Fruit fly (Drosophila melanogaster): ENCODE measurements around the gene Nadsyn.
A peak's percentile ranks its signal among the peaks of the same experiment; 100 is the strongest.

Nadsyn gene

DNA sequence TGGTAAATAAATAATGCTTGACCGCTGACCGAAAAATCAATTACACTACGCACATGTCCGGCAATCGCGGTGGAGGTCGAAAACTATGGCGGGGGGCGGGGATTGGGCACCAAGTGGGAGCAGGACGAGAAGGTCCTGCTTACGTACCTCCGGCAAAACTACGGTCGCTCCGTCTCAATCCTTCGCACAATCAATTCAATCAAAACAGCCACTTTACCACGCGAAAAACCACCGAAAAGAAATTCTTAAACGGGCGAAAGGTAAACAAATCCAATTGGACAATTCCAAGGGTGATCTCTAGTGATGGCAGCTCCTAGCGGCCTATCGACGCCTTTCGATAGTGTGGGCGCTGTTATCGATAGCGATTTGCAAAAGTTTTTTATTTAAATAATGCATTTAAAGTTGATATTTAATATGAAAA is at the start of gene Nadsyn:
Gene Nadsyn, minus strand, starts transcription at position 304 of the 421 bp plus-strand sequence.
- TF ChIP-seq CG17801 (GFP tag; optimal IDR thresholded peaks at IDR 0.05; ENCODE audit: partially characterized antibody): peak; percentile 28

DNA sequence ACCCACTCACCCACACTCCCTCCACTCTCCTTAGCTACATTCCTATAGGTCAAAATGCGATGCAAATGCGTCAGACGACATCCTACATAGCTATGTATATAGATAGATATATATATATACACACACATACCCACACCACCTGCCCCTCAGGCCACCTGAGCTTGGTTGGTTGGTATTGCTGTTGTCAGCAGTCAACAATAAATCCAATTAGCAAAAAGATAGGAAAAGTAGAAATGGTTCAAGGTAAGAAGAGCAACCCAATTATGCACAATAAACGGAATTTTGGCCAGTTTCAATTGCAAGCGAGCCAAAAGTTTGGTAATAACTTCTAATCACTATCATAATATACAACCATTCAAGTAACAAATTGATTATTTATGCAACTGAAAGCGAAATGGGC is 48.4 kb upstream of the Nadsyn start:
- TF ChIP-seq CG17801 (GFP tag; optimal IDR thresholded peaks at IDR 0.05; ENCODE audit: partially characterized antibody): no peak

DNA sequence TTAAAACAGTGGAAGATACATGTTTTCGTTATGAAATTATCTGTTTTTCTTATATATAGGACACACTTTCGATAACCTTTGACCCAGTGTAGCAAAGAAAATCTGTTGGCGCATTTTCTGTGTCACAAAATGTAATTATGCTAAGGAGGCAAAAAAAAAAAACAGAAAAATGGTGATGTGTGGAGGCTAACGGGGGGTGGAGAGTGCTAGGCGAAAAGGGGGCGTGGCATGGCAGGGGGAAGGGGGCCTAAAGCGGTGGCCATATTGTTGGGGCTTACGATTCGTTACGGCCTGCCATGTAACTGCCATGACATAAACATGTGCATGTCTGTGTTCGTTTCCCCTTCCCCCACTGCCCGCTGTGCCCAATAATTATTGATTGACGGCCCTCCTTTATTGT is 47.1 kb upstream of the Nadsyn start:
- no peak for TF ChIP-seq CG17801 (GFP tag; optimal IDR thresholded peaks at IDR 0.05; ENCODE audit: partially characterized antibody)

DNA sequence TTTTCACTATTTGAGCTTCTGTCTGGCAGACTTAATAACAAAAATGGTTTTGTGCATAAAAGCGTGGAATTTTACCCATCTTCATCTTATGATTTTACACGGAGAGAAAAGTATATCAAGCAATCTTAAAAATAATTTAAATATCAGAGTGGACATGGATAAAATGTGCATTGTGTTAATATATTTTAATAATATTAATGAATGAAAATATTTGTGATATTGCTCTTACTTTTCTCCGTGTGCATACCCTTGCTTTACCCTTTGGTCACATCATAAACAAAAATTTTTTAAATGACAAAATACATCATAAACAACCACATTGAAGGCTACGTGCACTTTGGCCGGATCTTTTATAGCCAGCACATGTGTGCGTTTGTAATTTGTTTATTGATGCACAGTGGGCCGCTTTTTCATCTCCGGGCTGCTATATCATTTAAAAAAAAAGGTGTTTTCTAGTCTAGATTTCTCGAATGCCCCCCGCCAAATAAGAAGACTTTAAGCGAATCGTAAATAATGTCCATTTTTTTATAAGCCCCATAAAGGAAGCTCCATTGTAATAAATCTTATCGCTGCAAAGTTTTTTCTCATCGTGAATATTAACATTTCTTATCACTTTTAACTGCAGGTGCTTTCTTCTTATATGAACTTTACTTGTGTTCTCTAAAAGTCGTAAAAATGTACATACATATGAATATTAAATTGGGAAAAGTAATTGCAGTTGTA is 46.5 kb upstream of the Nadsyn start:
- TF ChIP-seq CG17801 (GFP tag; optimal IDR thresholded peaks at IDR 0.05; ENCODE audit: partially characterized antibody): peak; percentile 51

DNA sequence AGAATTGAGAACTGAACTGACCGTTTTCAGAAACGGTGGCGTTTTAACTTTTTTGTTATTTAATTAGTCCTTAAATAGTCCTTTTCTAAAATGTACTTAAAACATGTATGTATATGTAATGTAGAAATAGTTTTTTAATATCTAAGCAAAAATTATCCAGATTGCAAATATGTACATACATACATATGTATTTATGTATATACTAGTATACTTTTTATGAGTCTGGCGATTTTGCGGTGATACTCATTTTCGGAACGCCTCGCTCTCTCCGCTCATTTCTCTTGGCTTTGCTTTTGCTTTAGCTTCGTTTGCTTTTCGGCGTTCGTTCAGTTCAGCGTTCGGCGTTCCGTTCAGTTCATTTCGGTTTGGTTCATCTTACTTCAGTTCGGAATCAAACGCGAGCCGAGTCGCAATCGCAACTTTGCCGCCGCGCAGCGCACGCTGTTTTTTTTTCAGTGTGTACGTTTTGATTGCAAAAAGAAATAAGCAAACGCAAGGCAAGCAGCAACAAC is 44.3 kb upstream of the Nadsyn start, which contains the start of gene rdgB:
Gene rdgB, plus strand, starts transcription at position 381 of the 512 bp plus-strand sequence.
- TF ChIP-seq CG17801 (GFP tag; optimal IDR thresholded peaks at IDR 0.05; ENCODE audit: partially characterized antibody): peak; percentile 86

DNA sequence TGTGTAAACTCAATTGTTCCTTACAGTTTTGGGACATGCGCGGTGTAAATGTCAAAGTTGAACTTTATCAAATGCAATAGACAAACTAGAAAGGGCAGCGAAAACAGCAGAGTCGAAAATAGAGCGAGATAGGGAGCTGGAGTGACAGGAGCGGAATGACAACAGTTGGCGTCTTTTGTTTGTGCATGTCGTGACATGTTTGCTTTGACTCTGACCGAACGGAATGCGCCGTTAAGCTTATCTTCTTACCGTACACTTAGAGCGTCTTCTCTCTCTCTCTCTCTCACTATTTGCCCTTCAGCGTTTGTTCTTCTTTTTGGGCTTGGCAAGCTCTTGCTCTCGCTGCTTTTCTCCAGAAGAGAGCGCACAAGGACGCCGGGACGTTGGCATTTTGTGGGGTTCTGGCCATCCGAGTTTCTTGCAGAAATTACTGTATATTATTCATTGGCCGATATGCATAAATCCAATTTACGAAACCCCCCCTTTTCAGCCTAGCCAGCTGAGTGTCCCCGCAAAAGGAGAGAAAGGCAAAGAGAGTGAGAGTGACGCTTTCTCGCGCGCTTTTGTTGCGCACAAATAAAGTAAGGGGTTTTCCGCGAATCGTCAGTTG is 43.8 kb upstream of the Nadsyn start:
- no peak for TF ChIP-seq CG17801 (GFP tag; optimal IDR thresholded peaks at IDR 0.05; ENCODE audit: partially characterized antibody)

DNA sequence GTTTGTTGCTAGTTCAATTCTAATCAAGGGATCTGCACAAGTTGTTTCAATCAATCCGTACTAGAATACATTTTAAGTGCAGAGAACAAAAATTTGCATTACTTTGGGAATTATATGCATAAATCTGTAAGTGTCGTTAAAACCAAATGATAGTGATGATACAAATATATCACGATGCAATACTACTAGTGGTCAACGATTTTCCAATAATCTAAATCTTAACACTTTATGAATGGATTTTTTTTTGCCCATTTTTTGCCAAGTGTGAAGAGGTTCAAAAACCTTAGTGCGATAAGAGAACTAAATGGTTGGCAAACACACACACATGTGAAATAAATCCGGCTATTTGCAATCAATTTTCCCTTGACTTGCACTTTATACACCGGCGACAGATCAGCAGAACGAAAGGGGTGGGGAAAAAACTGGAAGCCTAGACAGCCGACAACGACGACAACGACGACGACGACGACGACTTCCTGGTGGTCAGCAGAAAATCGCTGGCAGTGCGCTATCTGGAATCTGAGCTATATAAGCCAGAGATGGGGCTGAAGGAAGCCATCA is 41.0 kb upstream of the Nadsyn start, which contains the start of gene Yp3:
Gene Yp3, plus strand, starts transcription at position 558 of the 561 bp plus-strand sequence.
- TF ChIP-seq CG17801 (GFP tag; optimal IDR thresholded peaks at IDR 0.05; ENCODE audit: partially characterized antibody): peak; percentile 53

DNA sequence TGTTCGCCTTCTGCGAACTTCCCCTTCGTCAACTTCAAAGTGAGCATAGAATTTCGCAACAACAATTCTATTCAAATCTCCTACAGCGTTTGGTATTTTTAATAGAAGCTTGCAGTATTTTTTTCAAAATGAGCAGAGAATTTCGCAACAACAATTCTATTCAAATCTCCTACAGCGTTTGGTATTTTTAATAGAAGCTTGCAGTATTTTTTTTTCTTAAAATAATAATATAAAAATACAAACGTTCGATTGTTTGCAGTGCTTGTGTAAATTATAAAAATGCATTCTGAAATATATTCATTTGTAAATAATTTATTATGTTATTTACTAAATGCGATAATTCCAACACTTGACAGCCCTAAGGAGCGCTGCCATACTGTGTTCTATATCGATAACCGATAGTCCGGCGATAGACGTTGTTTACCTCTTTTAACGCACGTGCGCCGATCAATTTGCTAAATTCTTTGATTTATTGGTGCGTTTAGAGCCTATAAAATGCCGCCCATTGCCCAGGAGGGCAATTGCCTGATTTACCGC is 38.8 kb upstream of the Nadsyn start, which contains the start of the genes CG32625 and Rtc1:
Gene CG32625, minus strand, starts transcription at position 51 of the 537 bp plus-strand sequence.
Gene Rtc1, plus strand, starts transcription at position 404 of the 537 bp plus-strand sequence.
- TF ChIP-seq CG17801 (GFP tag; optimal IDR thresholded peaks at IDR 0.05; ENCODE audit: partially characterized antibody): peak; percentile 58

DNA sequence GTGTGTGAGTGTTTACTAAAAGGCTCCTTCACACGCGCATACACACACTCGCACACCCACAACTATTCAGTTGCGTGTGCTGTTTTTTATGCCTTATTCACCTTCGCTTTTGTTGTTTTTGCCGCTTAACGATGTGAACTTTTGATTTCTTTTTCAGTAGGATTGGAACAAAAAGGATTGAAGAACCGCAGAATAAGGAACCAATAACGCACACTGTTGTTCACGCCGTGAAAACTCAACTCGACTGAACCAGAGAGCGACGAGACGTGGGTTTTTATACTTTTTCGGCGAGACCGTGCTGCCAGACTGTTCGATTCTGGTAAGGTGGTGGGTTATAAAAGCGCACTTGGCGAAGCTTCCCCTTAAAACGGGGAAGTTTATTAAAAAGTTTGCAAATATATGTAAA is 37.1 kb upstream of the Nadsyn start, which contains the start of gene Pdcd4:
Gene Pdcd4, minus strand, starts transcription at position 255 of the 406 bp plus-strand sequence.
- peak; percentile 3 for TF ChIP-seq CG17801 (GFP tag; optimal IDR thresholded peaks at IDR 0.05; ENCODE audit: partially characterized antibody)

DNA sequence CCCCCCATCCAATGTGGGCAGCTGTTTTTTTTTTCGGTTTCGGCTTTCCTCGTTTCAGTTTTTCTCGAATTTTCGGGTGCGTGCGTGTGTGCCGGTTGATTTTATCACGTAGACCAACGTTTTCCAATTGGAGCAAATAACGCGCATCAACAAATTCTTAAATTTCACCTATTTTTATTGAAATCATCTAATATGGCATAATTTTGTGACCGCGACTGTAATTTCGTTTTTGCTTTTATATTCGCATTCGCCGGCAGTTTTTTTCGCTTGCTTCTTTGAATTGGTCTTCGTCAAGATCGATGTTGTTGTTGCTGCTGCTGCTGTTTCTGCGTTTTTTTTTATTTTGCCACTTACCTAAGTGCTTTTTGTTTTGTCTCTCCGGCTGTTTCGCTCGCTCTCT is 36.4 kb upstream of the Nadsyn start:
- TF ChIP-seq CG17801 (GFP tag; optimal IDR thresholded peaks at IDR 0.05; ENCODE audit: partially characterized antibody): peak; percentile 85

DNA sequence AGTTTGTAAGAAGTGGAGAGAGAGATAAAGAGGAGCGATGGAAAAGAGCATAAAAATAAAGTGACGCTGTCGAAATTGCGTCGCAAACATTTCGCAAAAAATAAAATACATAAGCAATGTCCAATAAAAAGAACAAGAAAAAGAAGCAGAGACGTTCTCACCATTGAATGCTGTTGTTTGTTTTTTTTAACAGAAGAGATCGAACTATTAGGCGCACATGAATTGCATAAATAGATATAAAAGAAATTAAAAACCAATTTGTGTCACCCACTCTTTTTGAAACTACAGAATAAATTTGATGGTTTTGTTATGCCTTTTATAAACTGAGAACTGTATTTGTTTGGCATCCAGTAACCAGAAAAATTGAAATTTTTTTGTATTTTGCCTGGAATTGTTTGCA is 35.7 kb upstream of the Nadsyn start:
- TF ChIP-seq CG17801 (GFP tag; optimal IDR thresholded peaks at IDR 0.05; ENCODE audit: partially characterized antibody): peak; percentile 39

DNA sequence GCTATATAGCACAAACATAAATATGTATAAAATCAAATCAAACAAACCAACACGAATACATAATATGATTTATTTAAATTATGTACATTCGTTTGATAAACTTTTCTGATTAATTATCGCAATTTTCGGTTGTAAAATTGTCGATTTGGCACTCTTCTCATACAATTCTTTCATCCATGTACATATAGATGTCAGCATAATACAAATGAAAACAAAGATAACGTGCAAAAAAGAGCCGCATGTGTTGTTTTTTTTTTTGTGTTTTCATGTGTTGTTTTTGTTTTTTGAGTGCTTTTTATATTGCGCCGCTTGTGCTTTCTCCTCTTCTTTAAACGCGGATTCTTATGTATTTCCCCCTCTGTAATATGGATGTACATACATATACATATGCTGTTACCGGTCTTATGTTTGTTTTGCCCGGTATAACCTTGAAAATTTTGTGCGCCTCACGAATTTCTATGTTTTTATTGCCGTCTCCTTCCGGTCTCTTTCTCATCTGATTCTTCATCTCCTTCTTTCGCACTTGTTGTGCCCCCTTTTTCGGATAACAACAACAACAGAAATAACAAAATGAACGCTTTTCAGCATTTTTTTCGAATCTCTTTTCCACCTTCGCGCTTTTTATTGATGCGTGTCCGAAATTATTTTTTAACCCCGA is 35.1 kb upstream of the Nadsyn start:
- no peak for TF ChIP-seq CG17801 (GFP tag; optimal IDR thresholded peaks at IDR 0.05; ENCODE audit: partially characterized antibody)

DNA sequence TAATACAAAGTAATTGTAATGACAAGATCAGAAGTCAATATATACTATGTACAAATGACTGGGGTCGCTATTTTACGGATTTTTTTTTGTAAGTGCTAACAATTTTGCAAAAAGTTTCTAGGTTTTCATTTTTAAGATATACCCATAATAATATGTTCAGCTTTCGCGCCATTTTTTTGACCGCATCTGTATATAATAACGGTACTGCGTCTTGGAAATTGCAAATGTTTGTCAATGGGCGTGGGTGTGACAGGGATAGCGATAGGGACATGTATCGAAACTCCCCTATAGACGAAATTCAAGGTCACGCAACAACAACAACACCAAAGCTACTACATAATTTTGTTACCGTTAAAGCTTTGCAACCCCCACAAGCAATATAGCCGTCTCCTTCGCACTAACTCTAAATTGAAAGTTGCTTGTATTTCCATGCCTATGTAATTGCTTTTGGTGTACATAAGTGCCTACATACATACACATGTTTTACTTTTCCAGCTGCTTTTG is 34.5 kb upstream of the Nadsyn start:
- no peak for TF ChIP-seq CG17801 (GFP tag; optimal IDR thresholded peaks at IDR 0.05; ENCODE audit: partially characterized antibody)

DNA sequence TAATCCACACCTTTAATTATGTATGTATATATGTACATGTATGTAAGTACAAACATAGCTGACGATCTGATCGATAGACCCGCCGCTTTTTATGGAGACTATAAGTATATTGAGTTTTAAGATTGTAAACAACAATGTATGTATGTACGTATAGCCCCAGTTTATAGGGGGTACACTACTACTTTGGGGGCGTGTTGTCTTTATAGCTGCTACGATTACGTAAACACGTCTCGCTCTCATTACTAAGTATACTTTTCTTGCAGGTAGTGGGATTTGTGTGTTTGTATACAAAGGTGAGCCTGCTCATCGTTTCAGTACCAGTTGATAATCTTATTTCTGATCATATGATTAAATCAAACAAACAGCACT is 31.8 kb upstream of the Nadsyn start:
- TF ChIP-seq CG17801 (GFP tag; optimal IDR thresholded peaks at IDR 0.05; ENCODE audit: partially characterized antibody): peak; percentile 5
